Worm (Caenorhabditis elegans) whole organism, L3 larva: ENCODE measurements around the gene C16B8.2.

Experiments used
- aly-2 ChIP-seq: fragments of 150-350 bp; optimal IDR thresholded peaks from 2 replicates; lab custom pipeline; 2014; ENCODE audit warnings: missing biosample characterization, missing genetic modification characterization
- hmg-11 ChIP-seq: sonication (generic microtip); optimal IDR thresholded peaks from 2 replicates; lab custom pipeline; 2016; ENCODE audit warnings: missing genetic modification characterization, missing compliant biosample characterization
- zag-1 ChIP-seq: fragments of 150-350 bp; optimal IDR thresholded peaks from 2 replicates; lab custom pipeline; 2014; ENCODE audit warnings: missing biosample characterization, missing genetic modification characterization

ce11 chrX:3917013-3917412, 49.2 kb downstream of the C16B8.2 start, which contains the start of gene T22B2.3:
- no peak for TF ChIP-seq hmg-11 (tag; lab: Kevin White, UChicago)
- no peak for TF ChIP-seq aly-2 (tag; lab: Kevin White, UChicago)
- TF ChIP-seq zag-1 (tag; lab: Kevin White, UChicago): no peak
